Worm (Caenorhabditis elegans): ENCODE results near the gene F46H5.4.

F46H5.4 gene

ce11 chrX:7260327-7261019 lies 6.1 kb upstream of the F46H5.4 start, which contains the start of gene lact-1:
lact-1 (minus strand) TSS chrX:7260377.
- TF ChIP-seq elt-2 (tag; optimal IDR thresholded peaks at IDR 0.05) (peak; percentile 44), pha-4 (tag; optimal IDR thresholded peaks at IDR 0.05) (peak; percentile 6), lsy-12 (tag; optimal IDR thresholded peaks at IDR 0.05) (no peak), zag-1 (tag; optimal IDR thresholded peaks at IDR 0.05) (no peak), pqm-1 (tag; optimal IDR thresholded peaks at IDR 0.05) (peak; percentile 54)

ce11 chrX:7256891-7257290 lies 2.5 kb upstream of the F46H5.4 start, which contains the start of gene F46H5.5:
F46H5.5 (minus strand) TSS chrX:7256991.
- TF ChIP-seq daf-12 (tag; optimal IDR thresholded peaks at IDR 0.05) (no peak), nfya-1 (tag; optimal IDR thresholded peaks at IDR 0.05; ENCODE audit: insufficient read depth) (peak; percentile 26)

- TF ChIP-seq skn-1 (tag; optimal IDR thresholded peaks at IDR 0.05) (peak; percentile 10), jun-1 (tag; optimal IDR thresholded peaks at IDR 0.05) (peak; percentile 56), pha-4 (tag; optimal IDR thresholded peaks at IDR 0.05) (peak; percentile 87), nfya-1 (tag; optimal IDR thresholded peaks at IDR 0.05; ENCODE audit: insufficient read depth) (no peak), pqm-1 (tag; optimal IDR thresholded peaks at IDR 0.05) (peak; percentile 89), fos-1 (tag; optimal IDR thresholded peaks at IDR 0.05) (peak; percentile 11), elt-1 (tag; optimal IDR thresholded peaks at IDR 0.05) (no peak), elt-2 (tag; optimal IDR thresholded peaks at IDR 0.05) (peak; percentile 98), nhr-11 (tag; optimal IDR thresholded peaks at IDR 0.05) (no peak)
Measured at ce11 chrX:7244756-7245155, 9.7 kb downstream of the F46H5.4 start.

ce11 chrX:7242878-7243277 lies 11.5 kb downstream of the F46H5.4 start, which contains the start of gene F46H5.7:
F46H5.7 (minus strand) TSS chrX:7242983.
- no peak for TF ChIP-seq nhr-43 (tag; optimal IDR thresholded peaks at IDR 0.05; ENCODE audit: poor library complexity, severe bottlenecking)
- peak; percentile 24 for TF ChIP-seq pqm-1 (tag; optimal IDR thresholded peaks at IDR 0.05)
- no peak for TF ChIP-seq elt-3 (tag; optimal IDR thresholded peaks at IDR 0.05)
- no peak for TF ChIP-seq nhr-25 (tag; optimal IDR thresholded peaks at IDR 0.05)
- no peak for TF ChIP-seq fos-1 (tag; optimal IDR thresholded peaks at IDR 0.05)
- TF ChIP-seq ztf-4 (tag; optimal IDR thresholded peaks at IDR 0.05) = no peak
- TF ChIP-seq ceh-28 (tag; optimal IDR thresholded peaks at IDR 0.05) = no peak
- no peak for TF ChIP-seq mdl-1 (tag; optimal IDR thresholded peaks at IDR 0.05)
- TF ChIP-seq lin-15B (tag; optimal IDR thresholded peaks at IDR 0.05) = no peak
- peak; percentile 63 for TF ChIP-seq elt-2 (tag; optimal IDR thresholded peaks at IDR 0.05)
- no peak for TF ChIP-seq fkh-10 (GFP tag; optimal IDR thresholded peaks at IDR 0.05)
- TF ChIP-seq jun-1 (tag; optimal IDR thresholded peaks at IDR 0.05) = no peak

ce11 chrX:7242119-7242518 lies 12.3 kb downstream of the F46H5.4 start:
- TF ChIP-seq hmg-11 (tag; optimal IDR thresholded peaks at IDR 0.05) = no peak
- TF ChIP-seq nhr-23 (tag; optimal IDR thresholded peaks at IDR 0.05) = peak; percentile 24
- no peak for TF ChIP-seq aly-2 (tag; optimal IDR thresholded peaks at IDR 0.05)
- TF ChIP-seq nhr-43 (tag; optimal IDR thresholded peaks at IDR 0.05; ENCODE audit: poor library complexity, severe bottlenecking) = peak; percentile 46

ce11 chrX:7238562-7238961 lies 15.8 kb downstream of the F46H5.4 start, which contains the start of gene F46H5.3:
F46H5.3 (minus strand) TSS chrX:7238662.
- TF ChIP-seq snpc-4 (tag; optimal IDR thresholded peaks at IDR 0.05) = no peak
- peak; percentile 18 for TF ChIP-seq elt-2 (tag; optimal IDR thresholded peaks at IDR 0.05)

- peak; percentile 27 for TF ChIP-seq nfya-1 (tag; optimal IDR thresholded peaks at IDR 0.05; ENCODE audit: insufficient read depth)
- TF ChIP-seq egl-5 (tag; optimal IDR thresholded peaks at IDR 0.05) = peak; percentile 27
- TF ChIP-seq ceh-28 (tag; optimal IDR thresholded peaks at IDR 0.05) = no peak
- no peak for TF ChIP-seq elt-1 (tag; optimal IDR thresholded peaks at IDR 0.05)
- no peak for TF ChIP-seq jun-1 (tag; optimal IDR thresholded peaks at IDR 0.05)
- TF ChIP-seq mml-1 (tag; optimal IDR thresholded peaks at IDR 0.05) = no peak
- peak; percentile 29 for TF ChIP-seq nhr-11 (tag; optimal IDR thresholded peaks at IDR 0.05)
- TF ChIP-seq ztf-4 (tag; optimal IDR thresholded peaks at IDR 0.05) = no peak
- peak; percentile 59 for TF ChIP-seq lin-39 (tag; optimal IDR thresholded peaks at IDR 0.05)
- TF ChIP-seq aly-2 (tag; optimal IDR thresholded peaks at IDR 0.05) = no peak
- TF ChIP-seq fkh-10 (GFP tag; optimal IDR thresholded peaks at IDR 0.05) = no peak
- no peak for TF ChIP-seq elt-3 (tag; optimal IDR thresholded peaks at IDR 0.05)
- no peak for TF ChIP-seq nhr-67 (tag; optimal IDR thresholded peaks at IDR 0.05)
- TF ChIP-seq R02D3.7 (tag; optimal IDR thresholded peaks at IDR 0.05) = no peak
- TF ChIP-seq nhr-23 (tag; optimal IDR thresholded peaks at IDR 0.05) = no peak
- no peak for TF ChIP-seq ceh-9 (tag; optimal IDR thresholded peaks at IDR 0.05)
- no peak for TF ChIP-seq nhr-237 (tag; optimal IDR thresholded peaks at IDR 0.05)
- no peak for TF ChIP-seq tbx-2 (tag; optimal IDR thresholded peaks at IDR 0.05)
- TF ChIP-seq fkh-2 (tag; optimal IDR thresholded peaks at IDR 0.05) = no peak
- TF ChIP-seq ceh-16 (tag; optimal IDR thresholded peaks at IDR 0.05) = no peak
Measured at ce11 chrX:7236717-7237116, 17.7 kb downstream of the F46H5.4 start.
